Worm (Caenorhabditis elegans) whole organism, L4 larva: ENCODE measurements around the gene C45B2.6.

Experiments used
- D1046.2 ChIP-seq: fragments of 200-800 bp; sonication (Bioruptor generic); IDR thresholded peaks from 2 replicates; pipeline ENCODE4 v1.3.6; 2022; ENCODE audit warnings: missing genetic modification characterization, missing compliant biosample characterization
- F26F4.8 ChIP-seq: fragments of 200-800 bp; sonication (Bioruptor generic); conservative IDR thresholded peaks from 2 replicates; pipeline ENCODE4 v1.3.6; 2022; ENCODE audit warnings: missing genetic modification characterization, missing compliant biosample characterization
- F37D6.2 ChIP-seq: sonication (generic microtip); optimal IDR thresholded peaks from 2 replicates; lab custom pipeline; 2016; ENCODE audit warnings: mild to moderate bottlenecking, missing genetic modification characterization, missing compliant biosample characterization
- R02D3.7 ChIP-seq: fragments of 150-350 bp; sonication (generic microtip); optimal IDR thresholded peaks from 3 replicates; lab custom pipeline; 2014; ENCODE audit warnings: missing biosample characterization, missing genetic modification characterization
- T26A8.4 ChIP-seq: fragments of 200-800 bp; sonication (Bioruptor generic); IDR thresholded peaks from 2 replicates; pipeline ENCODE4 v1.3.6; 2022; ENCODE audit warnings: missing genetic modification characterization, missing compliant biosample characterization
- Y105C5A.15 ChIP-seq: fragments of 200-800 bp; sonication (Bioruptor generic); IDR thresholded peaks from 2 replicates; pipeline ENCODE4 v1.3.6; 2022; ENCODE audit warnings: missing genetic modification characterization, missing compliant biosample characterization
- Y48G9A.11 ChIP-seq: fragments of 200-800 bp; sonication (Bioruptor generic); IDR thresholded peaks from 2 replicates; pipeline ENCODE4 v1.3.6; 2022; ENCODE audit warnings: missing genetic modification reagents, missing genetic modification characterization, missing compliant biosample characterization
- Y5F2A.4 ChIP-seq: fragments of 200-800 bp; sonication (Bioruptor generic); optimal IDR thresholded peaks from 2 replicates; lab custom pipeline; 2018; ENCODE audit warnings: mild to moderate bottlenecking, missing genetic modification characterization, missing compliant biosample characterization
- Y75B8A.6 ChIP-seq: fragments of 200-800 bp; sonication (Bioruptor generic); IDR thresholded peaks from 2 replicates; pipeline ENCODE4 v1.3.6; 2022; ENCODE audit warnings: missing genetic modification reagents, missing genetic modification characterization, missing compliant biosample characterization
- ZK337.2 ChIP-seq: fragments of 200-800 bp; sonication (Bioruptor generic); IDR thresholded peaks from 2 replicates; pipeline ENCODE4 v1.3.6; 2022; ENCODE audit warnings: missing genetic modification reagents, missing genetic modification characterization, missing compliant biosample characterization
- aha-1 ChIP-seq: fragments of 150-350 bp; peaks from one replicate; lab custom pipeline; 2014; ENCODE audit warnings: missing biosample characterization, missing genetic modification characterization
- ceh-62 ChIP-seq: sonication (generic microtip); optimal IDR thresholded peaks from 2 replicates; lab custom pipeline; 2017; ENCODE audit warnings: missing biosample characterization, missing genetic modification characterization
- ceh-82 ChIP-seq: sonication (generic microtip); optimal IDR thresholded peaks from 2 replicates; lab custom pipeline; 2017; ENCODE audit warnings: missing biosample characterization, missing genetic modification characterization
- ctbp-1 ChIP-seq: fragments of 200-800 bp; sonication (Bioruptor generic); IDR thresholded peaks from 2 replicates; pipeline ENCODE4 v1.3.6; 2022; ENCODE audit warnings: missing genetic modification reagents, missing genetic modification characterization, missing compliant biosample characterization
- daf-16 ChIP-seq, 3 experiments: sonication (generic microtip); optimal IDR thresholded peaks; 2 replicates each; lab custom pipeline; 2016 to 2017; ENCODE audit warnings: missing genetic modification characterization in 3 of 3, missing genetic modification reagents in 3 of 3, mild to moderate bottlenecking in 2 of 3, missing compliant biosample characterization in 2 of 3, missing biosample characterization in 1 of 3, moderate library complexity in 1 of 3
- dmd-6 ChIP-seq: fragments of 200-800 bp; sonication (Bioruptor generic); IDR thresholded peaks from 2 replicates; pipeline ENCODE4 v1.3.6; 2022; ENCODE audit warnings: missing genetic modification reagents, missing genetic modification characterization, missing compliant biosample characterization
- dmd-9 ChIP-seq: fragments of 200-800 bp; sonication (Bioruptor generic); IDR thresholded peaks from 2 replicates; pipeline ENCODE4 v1.3.6; 2022; ENCODE audit warnings: missing genetic modification reagents, missing genetic modification characterization, missing compliant biosample characterization
- dpl-1 ChIP-seq: fragments of 150-350 bp; optimal IDR thresholded peaks from 2 replicates; lab custom pipeline; 2014; ENCODE audit warnings: missing biosample characterization, missing genetic modification reagents, missing genetic modification characterization
- duxl-1 ChIP-seq: sonication (generic microtip); optimal IDR thresholded peaks from 2 replicates; lab custom pipeline; 2016; ENCODE audit warnings: mild to moderate bottlenecking, missing genetic modification characterization, moderate library complexity, missing compliant biosample characterization; ENCODE audit not compliant: poor library complexity
- dve-1 ChIP-seq: sonication (generic microtip); optimal IDR thresholded peaks from 2 replicates; lab custom pipeline; 2017; ENCODE audit warnings: antibody characterized with exemption, mild to moderate bottlenecking, missing genetic modification characterization, missing compliant biosample characterization; ENCODE audit not compliant: insufficient read depth
- fkh-10 ChIP-seq: fragments of 150-350 bp; optimal IDR thresholded peaks from 2 replicates; lab custom pipeline; 2014; ENCODE audit warnings: missing biosample characterization, missing genetic modification reagents, missing genetic modification characterization
- fos-1 ChIP-seq: fragments of 150-350 bp; optimal IDR thresholded peaks from 2 replicates; lab custom pipeline; 2014; ENCODE audit warnings: missing biosample characterization, missing genetic modification characterization
- gei-8 ChIP-seq: fragments of 200-800 bp; sonication (Bioruptor generic); optimal IDR thresholded peaks from 2 replicates; lab custom pipeline; 2018; ENCODE audit warnings: mild to moderate bottlenecking, missing genetic modification characterization, missing compliant biosample characterization
- hlh-11 ChIP-seq: fragments of 200-800 bp; sonication (Bioruptor generic); optimal IDR thresholded peaks from 2 replicates; lab custom pipeline; 2018; ENCODE audit warnings: mild to moderate bottlenecking, missing genetic modification characterization, missing compliant biosample characterization
- hmg-1.1 ChIP-seq: fragments of 200-800 bp; sonication (Bioruptor generic); IDR thresholded peaks from 2 replicates; pipeline ENCODE4 v1.3.6; 2022; ENCODE audit warnings: missing genetic modification reagents, missing genetic modification characterization, missing compliant biosample characterization
- lin-38 ChIP-seq: fragments of 200-800 bp; sonication (Bioruptor generic); IDR thresholded peaks from 2 replicates; pipeline ENCODE4 v1.3.6; 2022; ENCODE audit warnings: missing genetic modification reagents, missing genetic modification characterization, missing compliant biosample characterization
- lir-3 ChIP-seq: sonication (generic microtip); optimal IDR thresholded peaks from 2 replicates; lab custom pipeline; 2016; ENCODE audit warnings: mild to moderate bottlenecking, missing genetic modification characterization, missing compliant biosample characterization
- lsy-2 ChIP-seq, 2 experiments: fragments of 150-350 bp in 1 of 2; sonication (generic microtip) in 1 of 2; optimal IDR thresholded peaks; 2 replicates each; lab custom pipeline; 2014 to 2017; ENCODE audit warnings: missing biosample characterization in 2 of 2, missing genetic modification characterization in 2 of 2
- madf-9 ChIP-seq: fragments of 200-800 bp; sonication (Bioruptor generic); conservative IDR thresholded peaks from 2 replicates; pipeline ENCODE4 v1.3.6; 2022; ENCODE audit warnings: missing genetic modification reagents, missing genetic modification characterization, missing compliant biosample characterization
- mep-1 ChIP-seq: fragments of 150-350 bp; sonication (generic microtip); optimal IDR thresholded peaks from 3 replicates; lab custom pipeline; 2014; ENCODE audit warnings: missing biosample characterization, missing genetic modification characterization
- nhr-28 ChIP-seq: fragments of 150-350 bp; optimal IDR thresholded peaks from 2 replicates; lab custom pipeline; 2014; ENCODE audit warnings: missing biosample characterization, missing genetic modification characterization
- nhr-76 ChIP-seq: fragments of 150-350 bp; optimal IDR thresholded peaks from 2 replicates; lab custom pipeline; 2014; ENCODE audit warnings: missing biosample characterization, missing genetic modification characterization
- nhr-77 ChIP-seq: fragments of 150-350 bp; optimal IDR thresholded peaks from 2 replicates; lab custom pipeline; 2014; ENCODE audit warnings: missing biosample characterization, missing genetic modification characterization
- pha-4 ChIP-seq, 2 experiments: fragments of 150-350 bp in 1 of 2; fragments of 200-800 bp in 1 of 2; sonication (Bioruptor generic) in 1 of 2; IDR thresholded peaks in 1 of 2; optimal IDR thresholded peaks in 1 of 2; 2 replicates each; pipeline versions ENCODE4 v1.3.6 to Lab custom; 2014 to 2022; ENCODE audit warnings: missing genetic modification characterization in 2 of 2, missing genetic modification reagents in 2 of 2, missing biosample characterization in 1 of 2, missing compliant biosample characterization in 1 of 2
- pqm-1 ChIP-seq: sonication (generic microtip); optimal IDR thresholded peaks from 2 replicates; lab custom pipeline; 2017; ENCODE audit warnings: missing biosample characterization, missing genetic modification characterization
- saeg-2 ChIP-seq: fragments of 200-800 bp; sonication (Bioruptor generic); IDR thresholded peaks from 2 replicates; pipeline ENCODE4 v1.3.6; 2022; ENCODE audit warnings: missing genetic modification reagents, missing genetic modification characterization, missing compliant biosample characterization
- snpc-1.2 ChIP-seq: fragments of 200-800 bp; sonication (Bioruptor generic); IDR thresholded peaks from 2 replicates; pipeline ENCODE4 v1.3.6; 2022; ENCODE audit warnings: missing genetic modification reagents, missing genetic modification characterization, missing compliant biosample characterization
- spr-1 ChIP-seq: sonication (generic microtip); optimal IDR thresholded peaks from 2 replicates; lab custom pipeline; 2016; ENCODE audit warnings: mild to moderate bottlenecking, missing genetic modification characterization, missing compliant biosample characterization
- spr-3 ChIP-seq: fragments of 200-800 bp; sonication (Bioruptor generic); optimal IDR thresholded peaks from 2 replicates; lab custom pipeline; 2018; ENCODE audit warnings: mild to moderate bottlenecking, missing genetic modification characterization, missing compliant biosample characterization
- tag-97 ChIP-seq: fragments of 200-800 bp; sonication (Bioruptor generic); IDR thresholded peaks from 2 replicates; pipeline ENCODE4 v1.3.6; 2022; ENCODE audit warnings: missing genetic modification characterization, missing compliant biosample characterization
- tra-1 ChIP-seq: fragments of 200-800 bp; sonication (Bioruptor generic); IDR thresholded peaks from 2 replicates; pipeline ENCODE4 v1.3.6; 2022; ENCODE audit warnings: missing genetic modification reagents, missing genetic modification characterization, missing compliant biosample characterization
- unc-130 ChIP-seq: sonication (generic microtip); optimal IDR thresholded peaks from 2 replicates; lab custom pipeline; 2016; ENCODE audit warnings: missing genetic modification reagents, missing genetic modification characterization, missing compliant biosample characterization
- unc-62 ChIP-seq, 3 experiments: fragments of 150-350 bp in 1 of 3; sonication (generic microtip); optimal IDR thresholded peaks in 2 of 3; peaks in 1 of 3; 1 replicate in 1 of 3; 2 replicates in 2 of 3; lab custom pipeline; 2014 to 2017; ENCODE audit warnings: missing biosample characterization in 3 of 3, missing genetic modification characterization in 3 of 3, missing genetic modification reagents in 3 of 3, missing genotype in 1 of 3
- zfp-2 ChIP-seq: sonication (generic microtip); optimal IDR thresholded peaks from 2 replicates; lab custom pipeline; 2016; ENCODE audit warnings: mild to moderate bottlenecking, missing genetic modification characterization, missing compliant biosample characterization
- zfp-3 ChIP-seq: fragments of 200-800 bp; sonication (Bioruptor generic); conservative IDR thresholded peaks from 2 replicates; pipeline ENCODE4 v1.3.6; 2022; ENCODE audit warnings: missing genetic modification reagents, missing genetic modification characterization, missing compliant biosample characterization
- zip-11 ChIP-seq: fragments of 200-800 bp; sonication (Bioruptor generic); IDR thresholded peaks from 2 replicates; pipeline ENCODE4 v1.3.6; 2022; ENCODE audit warnings: missing genetic modification characterization, missing compliant biosample characterization
- ztf-7 ChIP-seq: fragments of 150-350 bp; optimal IDR thresholded peaks from 2 replicates; lab custom pipeline; 2014; ENCODE audit warnings: missing biosample characterization, missing genetic modification characterization

C45B2.6 gene

DNA sequence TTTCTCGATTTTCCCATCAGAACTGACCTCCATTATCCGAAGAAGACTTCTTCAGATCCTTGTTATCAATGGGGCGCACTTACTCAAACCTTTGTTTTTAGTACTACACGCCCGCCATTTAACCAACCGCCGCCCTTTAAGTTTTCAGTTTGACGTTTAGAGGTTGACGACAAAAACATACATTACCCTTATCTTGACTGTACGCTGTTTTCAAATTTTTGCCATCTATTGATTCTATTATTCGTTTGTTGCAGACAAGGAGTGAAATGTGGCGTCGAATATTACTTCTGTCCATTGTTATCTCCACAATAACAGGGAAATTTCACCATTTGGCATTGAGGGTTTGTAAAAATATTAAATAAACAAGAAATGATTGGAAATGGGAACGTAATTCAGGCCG, 40.4 kb downstream of the C45B2.6 start, which contains the start of gene C15H9.5:
TSS of gene C15H9.5 (plus strand) at position 255 of the 400 bp plus-strand sequence.
- TF ChIP-seq hlh-11 (tag; lab: Kevin White, UChicago) (peak; percentile 47), nhr-76 (tag; lab: Kevin White, UChicago) (no peak), dmd-6 (no peak), unc-130 (no peak), lin-38 (peak; percentile 49), hmg-1.1 (no peak), ctbp-1 (GFP tag; lab: Robert Waterston, UW) (no peak), zip-11 (GFP tag; lab: Robert Waterston, UW) (no peak), ZK337.2 (GFP tag; lab: Robert Waterston, UW) (no peak), spr-3 (GFP tag; lab: Kevin White, UChicago) (no peak), Y48G9A.11 (no peak), saeg-2 (GFP tag; lab: Robert Waterston, UW) (no peak), dpl-1 (GFP tag; lab: Kevin White, UChicago) (no peak), dve-1 (peak; percentile 56), tag-97 (no peak), Y75B8A.6 (GFP tag; lab: Robert Waterston, UW) (no peak), zfp-3 (GFP tag; lab: Robert Waterston, UW) (no peak), fkh-10 (no peak), mep-1 (tag; lab: Kevin White, UChicago) (peak; percentile 12), snpc-1.2 (GFP tag; lab: Robert Waterston, UW) (no peak), fos-1 (tag; lab: Kevin White, UChicago) (no peak), Y5F2A.4 (GFP tag; lab: Kevin White, UChicago) (no peak), dmd-9 (no peak), F37D6.2 (tag; lab: Kevin White, UChicago) (no peak), ztf-7 (no peak), lir-3 (tag; lab: Kevin White, UChicago) (no peak), daf-16 (GFP tag; optimal IDR thresholded peaks at IDR 0.05; lab: Kevin White, UChicago) (no peak), daf-16 (tag; optimal IDR thresholded peaks at IDR 0.05; lab: Kevin White, UChicago) (peak; percentile 93), pha-4 (GFP tag; IDR thresholded peaks at IDR 0.05; lab: Robert Waterston, UW) (no peak), pha-4 (tag; optimal IDR thresholded peaks at IDR 0.05; lab: Kevin White, UChicago) (no peak), R02D3.7 (tag; lab: Kevin White, UChicago) (no peak), lsy-2 (tag; optimal IDR thresholded peaks at IDR 0.05; lab: Kevin White, UChicago) (peak in 1 of 2 experiments; percentile 27), duxl-1 (tag; lab: Kevin White, UChicago) (no peak), pqm-1 (tag; lab: Kevin White, UChicago) (peak; percentile 38), unc-62 (GFP tag; optimal IDR thresholded peaks at IDR 0.05 in 1 of 2; lab: Kevin White, UChicago) (no peak), unc-62 (tag; optimal IDR thresholded peaks at IDR 0.05; lab: Kevin White, UChicago) (no peak), aha-1 (tag; lab: Kevin White, UChicago) (peak; percentile 43), madf-9 (no peak), T26A8.4 (GFP tag; lab: Robert Waterston, UW) (peak; percentile 48; the same call in 1 of the 2 replicates), ceh-82 (tag; lab: Kevin White, UChicago) (no peak), nhr-28 (tag; lab: Kevin White, UChicago) (peak; percentile 33), Y105C5A.15 (GFP tag; lab: Robert Waterston, UW) (no peak), nhr-77 (no peak), tra-1 (GFP tag; lab: Robert Waterston, UW) (no peak), spr-1 (tag; lab: Kevin White, UChicago) (no peak), gei-8 (GFP tag; lab: Kevin White, UChicago) (no peak), D1046.2 (GFP tag; lab: Robert Waterston, UW) (no peak), zfp-2 (tag; lab: Kevin White, UChicago) (no peak), ceh-62 (tag; lab: Kevin White, UChicago) (no peak), F26F4.8 (GFP tag; lab: Robert Waterston, UW) (no peak)
